Worm (Caenorhabditis elegans) whole organism, L3 larva: ENCODE results near the gene F53B3.6.
A peak's percentile ranks its signal among the peaks of the same experiment; 100 is the strongest.

Experiments
- R02D3.7 ChIP-seq: fragments of 150-350 bp; optimal IDR thresholded peaks from 2 replicates; lab custom pipeline; 2014; ENCODE audit warnings: missing biosample characterization, missing genetic modification characterization
- ama-1 ChIP-seq: fragments of 150-350 bp; optimal IDR thresholded peaks from 2 replicates; lab custom pipeline; 2018
- ceh-16 ChIP-seq: sonication (generic microtip); optimal IDR thresholded peaks from 2 replicates; lab custom pipeline; 2017; ENCODE audit warnings: missing biosample characterization, missing genetic modification characterization
- ceh-28 ChIP-seq: fragments of 150-350 bp; optimal IDR thresholded peaks from 2 replicates; lab custom pipeline; 2014; ENCODE audit warnings: missing biosample characterization, missing genetic modification reagents, missing genetic modification characterization
- ceh-82 ChIP-seq: fragments of 150-350 bp; optimal IDR thresholded peaks from 2 replicates; lab custom pipeline; 2014; ENCODE audit warnings: missing biosample characterization, missing genetic modification characterization
- ceh-9 ChIP-seq: sonication (generic microtip); optimal IDR thresholded peaks from 2 replicates; lab custom pipeline; 2018; ENCODE audit warnings: missing biosample characterization, missing genetic modification characterization
- daf-12 ChIP-seq: fragments of 150-350 bp; optimal IDR thresholded peaks from 2 replicates; lab custom pipeline; 2014; ENCODE audit warnings: missing biosample characterization, missing genetic modification reagents, missing genetic modification characterization
- egl-27 ChIP-seq: sonication (generic microtip); optimal IDR thresholded peaks from 4 replicates; lab custom pipeline; 2017; ENCODE audit warnings: missing biosample characterization, missing genetic modification reagents, missing genetic modification characterization
- elt-1 ChIP-seq: fragments of 150-350 bp; optimal IDR thresholded peaks from 2 replicates; lab custom pipeline; 2014; ENCODE audit warnings: missing biosample characterization, missing genetic modification characterization
- elt-2 ChIP-seq: sonication (generic microtip); optimal IDR thresholded peaks from 2 replicates; lab custom pipeline; 2016; ENCODE audit warnings: missing genetic modification reagents, mild to moderate bottlenecking, missing genetic modification characterization, missing compliant biosample characterization
- elt-3 ChIP-seq, 3 experiments: fragments of 150-350 bp in 1 of 3; sonication (generic microtip) in 2 of 3; optimal IDR thresholded peaks; 2 replicates in 2 of 3; 4 replicates in 1 of 3; lab custom pipeline; 2014 to 2017; ENCODE audit warnings: missing biosample characterization in 3 of 3, missing genetic modification characterization in 3 of 3
- eor-1 ChIP-seq, 2 experiments: fragments of 150-350 bp; optimal IDR thresholded peaks; 2 replicates each; lab custom pipeline; 2014 to 2018; ENCODE audit warnings: missing biosample characterization in 2 of 2, missing genetic modification characterization in 2 of 2
- fkh-10 ChIP-seq: sonication (generic microtip); optimal IDR thresholded peaks from 2 replicates; lab custom pipeline; 2017; ENCODE audit warnings: missing biosample characterization, missing genetic modification reagents, missing genetic modification characterization
- fkh-2 ChIP-seq: fragments of 150-350 bp; optimal IDR thresholded peaks from 2 replicates; lab custom pipeline; 2014; ENCODE audit warnings: missing biosample characterization, missing genetic modification reagents, missing genetic modification characterization
- hmg-11 ChIP-seq: sonication (generic microtip); optimal IDR thresholded peaks from 2 replicates; lab custom pipeline; 2016; ENCODE audit warnings: missing genetic modification characterization, missing compliant biosample characterization
- jun-1 ChIP-seq: fragments of 150-350 bp; optimal IDR thresholded peaks from 2 replicates; lab custom pipeline; 2014; ENCODE audit warnings: missing biosample characterization, missing genetic modification reagents, missing genetic modification characterization
- lin-15B ChIP-seq: fragments of 150-350 bp; optimal IDR thresholded peaks from 2 replicates; lab custom pipeline; 2014; ENCODE audit warnings: missing biosample characterization, missing genetic modification characterization
- lin-39 ChIP-seq: fragments of 150-350 bp; optimal IDR thresholded peaks from 2 replicates; lab custom pipeline; 2018; ENCODE audit warnings: missing biosample characterization, missing genetic modification reagents, missing genetic modification characterization
- lsy-12 ChIP-seq: sonication (generic microtip); optimal IDR thresholded peaks from 2 replicates; lab custom pipeline; 2016; ENCODE audit warnings: mild to moderate bottlenecking, missing genetic modification characterization, missing compliant biosample characterization
- mdl-1 ChIP-seq: fragments of 150-350 bp; optimal IDR thresholded peaks from 2 replicates; lab custom pipeline; 2014; ENCODE audit warnings: missing biosample characterization, missing genetic modification characterization
- mml-1 ChIP-seq: fragments of 150-350 bp; sonication (generic microtip); optimal IDR thresholded peaks from 3 replicates; lab custom pipeline; 2014; ENCODE audit warnings: missing biosample characterization, missing genetic modification characterization
- nfya-1 ChIP-seq: sonication (generic microtip); optimal IDR thresholded peaks from 2 replicates; lab custom pipeline; 2017; ENCODE audit warnings: missing genetic modification characterization, mild to moderate bottlenecking, missing compliant biosample characterization, antibody characterized with exemption, moderate library complexity; ENCODE audit not compliant: insufficient read depth
- nhr-11 ChIP-seq: fragments of 150-350 bp; optimal IDR thresholded peaks from 2 replicates; lab custom pipeline; 2014; ENCODE audit warnings: missing biosample characterization, missing genetic modification characterization
- nhr-237 ChIP-seq: fragments of 150-350 bp; optimal IDR thresholded peaks from 2 replicates; lab custom pipeline; 2014; ENCODE audit warnings: missing biosample characterization, missing genetic modification characterization
- nhr-25 ChIP-seq: sonication (generic microtip); optimal IDR thresholded peaks from 2 replicates; lab custom pipeline; 2017; ENCODE audit warnings: missing biosample characterization, missing genetic modification characterization
- nhr-28 ChIP-seq: fragments of 150-350 bp; optimal IDR thresholded peaks from 2 replicates; lab custom pipeline; 2014; ENCODE audit warnings: missing biosample characterization, missing genetic modification characterization
- nhr-43 ChIP-seq: sonication (generic microtip); optimal IDR thresholded peaks from 2 replicates; lab custom pipeline; 2016; ENCODE audit warnings: mild to moderate bottlenecking, missing genetic modification characterization, missing compliant biosample characterization; ENCODE audit not compliant: poor library complexity, severe bottlenecking
- nhr-67 ChIP-seq: fragments of 150-350 bp; optimal IDR thresholded peaks from 2 replicates; lab custom pipeline; 2014; ENCODE audit warnings: missing biosample characterization, missing genetic modification characterization
- nhr-76 ChIP-seq: fragments of 150-350 bp; sonication (generic microtip); optimal IDR thresholded peaks from 5 replicates; lab custom pipeline; 2014; ENCODE audit warnings: missing biosample characterization, missing genetic modification characterization
- pha-4 ChIP-seq: fragments of 150-350 bp; optimal IDR thresholded peaks from 2 replicates; lab custom pipeline; 2014; ENCODE audit warnings: missing biosample characterization, missing genetic modification reagents, missing genetic modification characterization
- pqm-1 ChIP-seq: fragments of 150-350 bp; optimal IDR thresholded peaks from 2 replicates; lab custom pipeline; 2017; ENCODE audit warnings: missing biosample characterization, missing genetic modification characterization, inconsistent platforms
- skn-1 ChIP-seq: fragments of 150-350 bp; optimal IDR thresholded peaks from 2 replicates; lab custom pipeline; 2014; ENCODE audit warnings: missing biosample characterization, missing genetic modification characterization
- snpc-4 ChIP-seq: fragments of 150-350 bp; optimal IDR thresholded peaks from 2 replicates; lab custom pipeline; 2014; ENCODE audit warnings: missing biosample characterization, missing genetic modification characterization
- tbx-2 ChIP-seq: sonication (generic microtip); optimal IDR thresholded peaks from 2 replicates; lab custom pipeline; 2016; ENCODE audit warnings: mild to moderate bottlenecking, missing genetic modification characterization, missing compliant biosample characterization
- unc-39 ChIP-seq: sonication (generic microtip); optimal IDR thresholded peaks from 4 replicates; lab custom pipeline; 2017; ENCODE audit warnings: missing biosample characterization, missing genetic modification characterization
- unc-62 ChIP-seq: fragments of 150-350 bp; sonication (generic microtip); optimal IDR thresholded peaks from 4 replicates; lab custom pipeline; 2014; ENCODE audit warnings: missing biosample characterization, missing genetic modification reagents, missing genetic modification characterization
- ztf-4 ChIP-seq: fragments of 150-350 bp; optimal IDR thresholded peaks from 2 replicates; lab custom pipeline; 2014; ENCODE audit warnings: missing biosample characterization, missing genetic modification characterization

F53B3.6 gene

DNA sequence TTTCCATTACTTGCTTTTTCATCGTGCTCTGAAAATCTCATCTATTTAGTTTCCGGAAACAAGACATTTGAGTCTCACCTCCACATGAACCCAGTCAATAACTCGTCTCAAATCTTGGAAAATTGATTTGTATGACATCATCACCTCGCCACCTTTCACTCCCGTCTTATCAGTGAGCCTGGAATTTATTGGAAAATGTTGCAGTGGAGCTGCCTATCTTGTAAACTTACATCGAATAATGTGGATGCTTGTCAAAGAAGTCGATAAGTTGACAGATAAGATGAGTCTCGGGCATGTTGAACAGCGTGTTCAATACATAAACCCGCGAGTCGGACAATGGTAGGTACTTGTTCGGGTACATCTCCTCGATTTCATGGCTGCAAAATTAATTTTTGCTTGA lies 27.3 kb upstream of the F53B3.6 start:
- TF ChIP-seq elt-3 (tag; optimal IDR thresholded peaks at IDR 0.05; lab: Kevin White, UChicago) (no peak), pqm-1 (tag; lab: Kevin White, UChicago) (peak; percentile 71), nhr-237 (tag; lab: Kevin White, UChicago) (no peak), lsy-12 (no peak), nhr-76 (no peak), fkh-10 (no peak), elt-2 (tag; lab: Kevin White, UChicago) (peak; percentile 85)

ce11 chrX:2837477-2837876 lies 26.6 kb upstream of the F53B3.6 start:
- peak; percentile 7 for TF ChIP-seq nhr-25
- TF ChIP-seq ceh-28 (tag; lab: Kevin White, UChicago) = no peak

DNA sequence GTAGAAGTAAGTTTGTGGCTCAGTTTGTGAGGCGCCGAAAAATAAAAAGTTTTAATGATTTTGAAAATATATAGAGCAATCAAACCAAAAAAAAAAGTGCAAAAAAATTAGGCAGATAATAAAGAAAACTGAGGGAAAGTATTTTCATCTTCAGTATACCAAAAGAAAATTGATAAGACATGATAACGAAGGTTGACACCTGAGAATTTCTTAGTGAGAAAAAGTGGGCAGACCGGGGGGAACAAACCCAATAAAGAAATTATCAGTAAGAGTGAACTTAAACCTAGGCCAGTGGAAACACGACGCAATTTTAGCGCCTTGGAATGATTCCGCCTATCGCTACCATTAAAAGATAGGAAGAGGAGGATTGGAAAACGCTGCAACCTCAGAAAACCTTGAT lies 25.4 kb upstream of the F53B3.6 start:
- no peak for TF ChIP-seq R02D3.7 (tag; lab: Kevin White, UChicago)
- no peak for TF ChIP-seq egl-27
- peak; percentile 89 for TF ChIP-seq elt-2 (tag; lab: Kevin White, UChicago)
- peak; percentile 54 for TF ChIP-seq pqm-1 (tag; lab: Kevin White, UChicago)

DNA sequence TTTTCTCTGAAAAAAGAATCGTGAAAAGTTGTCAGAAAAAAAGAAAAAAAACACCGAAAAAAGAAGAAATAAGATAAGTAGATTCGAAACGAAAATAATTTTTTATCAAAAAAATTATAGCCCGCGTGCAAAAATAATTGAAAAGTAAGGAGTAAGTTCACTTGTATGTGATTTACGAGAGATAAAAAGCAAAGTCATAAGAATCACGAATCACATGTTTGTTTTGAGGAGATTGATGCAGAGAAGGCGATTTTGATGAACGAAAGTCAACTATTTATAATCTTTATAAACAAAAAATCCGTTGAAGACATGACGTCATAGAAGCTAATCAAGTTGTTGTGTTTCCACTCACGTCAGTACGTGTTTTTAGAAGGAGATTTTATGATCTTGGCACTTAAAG lies 23.7 kb upstream of the F53B3.6 start, which contains the start of gene Y71H10B.1:
Gene Y71H10B.1 (minus strand): TSS at position 6 of the 400 bp plus-strand sequence.
- no peak for TF ChIP-seq tbx-2 (tag; lab: Kevin White, UChicago)
- no peak for TF ChIP-seq elt-2 (tag; lab: Kevin White, UChicago)
- TF ChIP-seq nhr-11 (tag; lab: Kevin White, UChicago) = no peak
- no peak for TF ChIP-seq mml-1

- no peak for TF ChIP-seq egl-27
- peak; percentile 48 for TF ChIP-seq jun-1
- no peak for TF ChIP-seq ceh-28 (tag; lab: Kevin White, UChicago)
- peak; percentile 77 for TF ChIP-seq pqm-1 (tag; lab: Kevin White, UChicago)
- TF ChIP-seq hmg-11 (tag; lab: Kevin White, UChicago) = peak; percentile 3
- no peak for TF ChIP-seq mdl-1 (tag; lab: Kevin White, UChicago)
- TF ChIP-seq mml-1 = no peak
- TF ChIP-seq nhr-28 = no peak
- TF ChIP-seq elt-2 (tag; lab: Kevin White, UChicago) = peak; percentile 94
- TF ChIP-seq nfya-1 (tag; lab: Kevin White, UChicago) = no peak
- TF ChIP-seq pha-4 (tag; lab: Kevin White, UChicago) = peak; percentile 50
These were observed 22.3 kb upstream of the F53B3.6 start for ce11 chrX:2841754-2842153.

ce11 chrX:2843508-2843907 lies 20.5 kb upstream of the F53B3.6 start:
- TF ChIP-seq nhr-67 (tag; lab: Kevin White, UChicago) = no peak
- no peak for TF ChIP-seq nhr-11 (tag; lab: Kevin White, UChicago)
- TF ChIP-seq snpc-4 (tag; lab: Kevin White, UChicago) = peak; percentile 86
- TF ChIP-seq nhr-25 = peak; percentile 2
- TF ChIP-seq nhr-43 (tag; lab: Kevin White, UChicago) = no peak
- no peak for TF ChIP-seq daf-12 (tag; lab: Kevin White, UChicago)

- TF ChIP-seq ceh-28 (tag; lab: Kevin White, UChicago) = peak; percentile 71
- no peak for TF ChIP-seq nhr-76
- TF ChIP-seq lin-39 = peak; percentile 77
- no peak for TF ChIP-seq ceh-16 (tag; lab: Kevin White, UChicago)
- peak; percentile 70 for TF ChIP-seq nhr-11 (tag; lab: Kevin White, UChicago)
- peak; percentile 92 for TF ChIP-seq jun-1
- no peak for TF ChIP-seq ceh-82 (tag; lab: Kevin White, UChicago)
- TF ChIP-seq elt-3 (tag; optimal IDR thresholded peaks at IDR 0.05; lab: Kevin White, UChicago) = no peak
- peak; percentile 88 for TF ChIP-seq egl-27
- peak; percentile 50 for TF ChIP-seq snpc-4 (tag; lab: Kevin White, UChicago)
- TF ChIP-seq daf-12 (tag; lab: Kevin White, UChicago) = no peak
- peak; percentile 45 for TF ChIP-seq lin-15B (tag; lab: Kevin White, UChicago)
- TF ChIP-seq skn-1 = no peak
- no peak for TF ChIP-seq ama-1
- peak; percentile 99 for TF ChIP-seq hmg-11 (tag; lab: Kevin White, UChicago)
- TF ChIP-seq unc-62 (GFP tag; lab: Kevin White, UChicago) = peak; percentile 61
- TF ChIP-seq nhr-28 = no peak
- peak; percentile 80 for TF ChIP-seq nhr-25
- TF ChIP-seq nfya-1 (tag; lab: Kevin White, UChicago) = peak; percentile 90
- no peak for TF ChIP-seq eor-1 (tag; optimal IDR thresholded peaks at IDR 0.05; lab: Kevin White, UChicago)
- no peak for TF ChIP-seq unc-39 (tag; lab: Kevin White, UChicago)
- TF ChIP-seq ceh-9 (tag; lab: Kevin White, UChicago) = no peak
- peak; percentile 69 for TF ChIP-seq elt-1 (tag; lab: Kevin White, UChicago)
- TF ChIP-seq ztf-4 (tag; lab: Kevin White, UChicago) = peak; percentile 28
- peak; percentile 41 for TF ChIP-seq nhr-43 (tag; lab: Kevin White, UChicago)
- no peak for TF ChIP-seq fkh-2 (tag; lab: Kevin White, UChicago)
- peak; percentile 83 for TF ChIP-seq tbx-2 (tag; lab: Kevin White, UChicago)
- peak; percentile 83 for TF ChIP-seq elt-2 (tag; lab: Kevin White, UChicago)
- peak; percentile 81 for TF ChIP-seq lsy-12
These were observed 11.6 kb upstream of the F53B3.6 start, which contains the start of gene kin-29 for ce11 chrX:2852388-2852908. Gene kin-29, minus strand, starts transcription at chrX:2852438.
